Fruit fly (Drosophila melanogaster) Kc167 (cell line): ENCODE measurements around the gene Gal.

Experiments used
- Myc ChIP-seq: fragments of >200 bp; optimal IDR thresholded peaks from 2 replicates; lab custom pipeline; 2017; ENCODE audit warnings: missing external identifiers
- Sin3A ChIP-seq: fragments of >200 bp; optimal IDR thresholded peaks from 2 replicates; lab custom pipeline; 2018; ENCODE audit warnings: missing external identifiers
- h ChIP-seq: fragments of >200 bp; optimal IDR thresholded peaks from 3 replicates; lab custom pipeline; 2018; ENCODE audit warnings: missing external identifiers
- insv ChIP-seq: fragments of >200 bp; optimal IDR thresholded peaks from 3 replicates; lab custom pipeline; 2018; ENCODE audit warnings: missing external identifiers
- psq ChIP-seq: fragments of >200 bp; optimal IDR thresholded peaks from 2 replicates; lab custom pipeline; 2017; ENCODE audit warnings: missing external identifiers
- ttk ChIP-seq: sonication (Bioruptor generic); optimal IDR thresholded peaks from 2 replicates; lab custom pipeline; 2017; ENCODE audit warnings: missing external identifiers

DNA sequence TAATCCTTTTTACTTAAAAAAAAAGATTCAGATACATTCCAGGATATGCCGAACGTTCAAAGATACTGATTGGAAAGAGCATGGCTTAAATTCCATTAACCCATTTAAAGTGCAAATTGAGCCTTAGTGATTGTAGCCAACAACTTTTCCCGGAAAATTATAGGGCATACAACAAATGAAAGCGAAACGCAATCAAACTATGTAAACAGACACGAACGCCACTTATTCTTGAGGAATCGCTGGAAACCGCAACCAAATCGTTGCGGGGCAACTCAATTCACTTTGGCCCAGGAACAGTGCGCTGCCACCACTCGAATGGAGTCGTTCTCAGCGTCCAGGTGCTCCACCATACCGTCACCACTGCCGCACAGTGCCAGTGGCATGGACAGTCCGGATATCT, 13.9 kb upstream of the Gal start, which contains the start of gene CG13996:
- TF ChIP-seq h (lab: Kevin White, UChicago) = no peak
- TF ChIP-seq Myc (lab: Kevin White, UChicago) = no peak
- no peak for TF ChIP-seq psq (lab: Kevin White, UChicago)
- TF ChIP-seq ttk (lab: Kevin White, UChicago) = no peak
- TF ChIP-seq insv (lab: Kevin White, UChicago) = no peak
- no peak for TF ChIP-seq Sin3A (lab: Kevin White, UChicago)
